Worm (Caenorhabditis elegans) whole organism, L4/young adult: ENCODE measurements around the gene fbxa-45.
"Not testable (repeated sequence)": the region's sequence is repeated elsewhere in the genome, so short reads cannot be mapped to it uniquely, and the experiment has no call there.

Source experiments
- W03F9.2 ChIP-seq: fragments of 150-350 bp; optimal IDR thresholded peaks from 2 replicates; lab custom pipeline; 2014; ENCODE audit warnings: missing biosample characterization, missing genetic modification characterization
- dao-5 ChIP-seq: sonication (generic microtip); optimal IDR thresholded peaks from 2 replicates; lab custom pipeline; 2016; ENCODE audit warnings: missing genotype, missing genetic modification characterization, moderate library complexity, missing compliant biosample characterization
- him-1 ChIP-seq: sonication (generic microtip); optimal IDR thresholded peaks from 2 replicates; lab custom pipeline; 2016; ENCODE audit warnings: missing genotype, missing genetic modification reagents, missing genetic modification characterization, missing compliant biosample characterization

- not testable (repeated sequence) for TF ChIP-seq him-1 (tag; lab: Kevin White, UChicago); dao-5 (tag; lab: Kevin White, UChicago); W03F9.2
These were observed 39.5 kb upstream of the fbxa-45 start, which contains the start of gene fbxa-148 for ce11 chrV:16938731-16939130.
